Worm (Caenorhabditis elegans) whole organism, midembryonic: ENCODE measurements around the gene F37A4.2.

ENCODE experiments used
- T22C8.4 ChIP-seq: fragments of 200-800 bp; sonication (Bioruptor generic); IDR thresholded peaks from 2 replicates; pipeline ENCODE4 v1.3.6; 2022; ENCODE audit warnings: missing genetic modification characterization, missing compliant biosample characterization
- cog-1 ChIP-seq: sonication (generic microtip); optimal IDR thresholded peaks from 2 replicates; lab custom pipeline; 2016; ENCODE audit warnings: missing genetic modification characterization, missing compliant biosample characterization
- flt-1 ChIP-seq: fragments of 200-800 bp; sonication (Bioruptor generic); IDR thresholded peaks from 2 replicates; pipeline ENCODE4 v1.3.6; 2022; ENCODE audit warnings: missing genetic modification characterization, missing compliant biosample characterization
- klf-2 ChIP-seq: fragments of 200-800 bp; sonication (Bioruptor generic); conservative IDR thresholded peaks from 2 replicates; pipeline ENCODE4 v1.3.6; 2022; ENCODE audit warnings: missing genetic modification reagents, missing genetic modification characterization, missing compliant biosample characterization
- med-1 ChIP-seq: sonication (generic microtip); optimal IDR thresholded peaks from 2 replicates; lab custom pipeline; 2017; ENCODE audit warnings: missing genetic modification characterization, mild to moderate bottlenecking, missing compliant biosample characterization, antibody characterized with exemption, missing genetic modification reagents; ENCODE audit not compliant: insufficient read depth
- ref-1 ChIP-seq: fragments of 200-800 bp; sonication (Bioruptor generic); conservative IDR thresholded peaks from 2 replicates; pipeline ENCODE4 v1.3.6; 2022; ENCODE audit warnings: missing genetic modification reagents, missing genetic modification characterization, missing compliant biosample characterization
- tab-1 ChIP-seq: fragments of 200-800 bp; sonication (Bioruptor generic); IDR thresholded peaks from 2 replicates; pipeline ENCODE4 v1.3.6; 2022; ENCODE audit warnings: missing genetic modification characterization, missing compliant biosample characterization
- ztf-23 ChIP-seq: fragments of 200-800 bp; sonication (Bioruptor generic); IDR thresholded peaks from 2 replicates; pipeline ENCODE4 v1.3.6; 2022; ENCODE audit warnings: missing genetic modification reagents, missing genetic modification characterization, missing compliant biosample characterization
- ztf-29 ChIP-seq: fragments of 200-800 bp; sonication (Bioruptor generic); IDR thresholded peaks from 2 replicates; pipeline ENCODE4 v1.3.6; 2022; ENCODE audit warnings: missing genetic modification reagents, missing genetic modification characterization, missing compliant biosample characterization

- TF ChIP-seq flt-1 (GFP tag; lab: Robert Waterston, UW): no peak
- TF ChIP-seq klf-2: no peak
- no peak for TF ChIP-seq ztf-23 (GFP tag; lab: Robert Waterston, UW)
- no peak for TF ChIP-seq tab-1 (GFP tag; lab: Robert Waterston, UW)
- no peak for TF ChIP-seq cog-1 (tag; lab: Kevin White, UChicago)
- TF ChIP-seq ztf-29: no peak
- TF ChIP-seq ref-1: no peak
- TF ChIP-seq med-1 (GFP tag; lab: Kevin White, UChicago): no peak
- TF ChIP-seq T22C8.4: no peak
Observed at ce11 chrIII:6746668-6747067, 24.4 kb downstream of the F37A4.2 start.
